Worm (Caenorhabditis elegans) whole organism, L1 larva: ENCODE data around the gene T22H9.1.
A peak's percentile ranks its signal among the peaks of the same experiment; 100 is the strongest.

ENCODE experiments used
- C04F5.9 ChIP-seq: sonication (generic microtip); optimal IDR thresholded peaks from 2 replicates; lab custom pipeline; 2016; ENCODE audit warnings: missing genetic modification characterization, missing compliant biosample characterization
- ceh-63 ChIP-seq: fragments of 200-800 bp; sonication (Bioruptor generic); optimal IDR thresholded peaks from 2 replicates; lab custom pipeline; 2018; ENCODE audit warnings: mild to moderate bottlenecking, missing genetic modification characterization, missing compliant biosample characterization
- ceh-82 ChIP-seq, 3 experiments: fragments of 150-350 bp in 1 of 3; sonication (generic microtip) in 2 of 3; optimal IDR thresholded peaks; 2 replicates each; lab custom pipeline; 2014 to 2017; ENCODE audit warnings: missing biosample characterization in 3 of 3, missing genetic modification characterization in 3 of 3
- ceh-90 ChIP-seq: sonication (generic microtip); optimal IDR thresholded peaks from 2 replicates; lab custom pipeline; 2016; ENCODE audit warnings: missing genetic modification characterization, missing compliant biosample characterization
- dpl-1 ChIP-seq, 3 experiments: fragments of 150-350 bp in 2 of 3; sonication (generic microtip) in 1 of 3; optimal IDR thresholded peaks; 2 replicates each; lab custom pipeline; 2014 to 2017; ENCODE audit warnings: missing biosample characterization in 3 of 3, missing genetic modification characterization in 3 of 3, missing genetic modification reagents in 3 of 3
- efl-1 ChIP-seq, 4 experiments: fragments of 150-350 bp; optimal IDR thresholded peaks in 3 of 4; peaks in 1 of 4; 1 replicate in 1 of 4; 2 replicates in 3 of 4; lab custom pipeline; 2014; ENCODE audit warnings: missing biosample characterization in 2 of 4, missing genetic modification characterization in 2 of 4, missing genetic modification reagents in 2 of 4
- elt-2 ChIP-seq: sonication (generic microtip); optimal IDR thresholded peaks from 2 replicates; lab custom pipeline; 2016; ENCODE audit warnings: missing genetic modification characterization, mild to moderate bottlenecking, inconsistent platforms, missing compliant biosample characterization, missing genetic modification reagents
- ets-5 ChIP-seq: fragments of 200-800 bp; sonication (Bioruptor generic); IDR thresholded peaks from 2 replicates; pipeline ENCODE4 v1.3.6; 2022; ENCODE audit warnings: missing genetic modification characterization, missing compliant biosample characterization
- fkh-8 ChIP-seq: sonication (generic microtip); optimal IDR thresholded peaks from 2 replicates; lab custom pipeline; 2016; ENCODE audit warnings: mild to moderate bottlenecking, missing genetic modification characterization, missing compliant biosample characterization
- fos-1 ChIP-seq: fragments of 150-350 bp; optimal IDR thresholded peaks from 2 replicates; lab custom pipeline; 2014; ENCODE audit warnings: missing biosample characterization, missing genetic modification characterization
- grh-1 ChIP-seq: fragments of 200-800 bp; sonication (Bioruptor generic); IDR thresholded peaks from 2 replicates; pipeline ENCODE4 v1.3.6; 2022; ENCODE audit warnings: missing genetic modification reagents, missing genetic modification characterization, missing compliant biosample characterization
- hpl-2 ChIP-seq: fragments of 150-350 bp; optimal IDR thresholded peaks from 2 replicates; lab custom pipeline; 2014; ENCODE audit warnings: missing biosample characterization, missing genetic modification reagents, missing genetic modification characterization
- jun-1 ChIP-seq: fragments of 150-350 bp; optimal IDR thresholded peaks from 2 replicates; lab custom pipeline; 2014; ENCODE audit warnings: missing biosample characterization, missing genetic modification reagents, missing genetic modification characterization
- lin-13 ChIP-seq: fragments of 150-350 bp; optimal IDR thresholded peaks from 2 replicates; lab custom pipeline; 2014; ENCODE audit warnings: missing biosample characterization, missing genetic modification reagents, missing genetic modification characterization
- lin-35 ChIP-seq, 2 experiments: fragments of 150-350 bp; optimal IDR thresholded peaks; 2 replicates each; lab custom pipeline; 2014; ENCODE audit warnings: missing biosample characterization in 2 of 2, missing genetic modification characterization in 2 of 2, missing genetic modification reagents in 2 of 2
- lin-39 ChIP-seq: fragments of 150-350 bp; optimal IDR thresholded peaks from 2 replicates; lab custom pipeline; 2014; ENCODE audit warnings: missing biosample characterization, missing genetic modification reagents, missing genetic modification characterization
- lsy-2 ChIP-seq, 2 experiments: fragments of 150-350 bp; optimal IDR thresholded peaks; 2 replicates each; lab custom pipeline; 2014; ENCODE audit warnings: missing biosample characterization in 2 of 2, missing genetic modification characterization in 2 of 2
- nhr-12 ChIP-seq: sonication (generic microtip); optimal IDR thresholded peaks from 2 replicates; lab custom pipeline; 2017; ENCODE audit warnings: missing biosample characterization, missing genetic modification characterization
- nhr-20 ChIP-seq: sonication (generic microtip); optimal IDR thresholded peaks from 2 replicates; lab custom pipeline; 2016; ENCODE audit warnings: mild to moderate bottlenecking, missing genetic modification characterization, missing compliant biosample characterization
- nhr-47 ChIP-seq: sonication (generic microtip); optimal IDR thresholded peaks from 2 replicates; lab custom pipeline; 2016; ENCODE audit warnings: mild to moderate bottlenecking, missing genetic modification characterization, moderate library complexity, missing compliant biosample characterization
- nhr-71 ChIP-seq: sonication (generic microtip); optimal IDR thresholded peaks from 2 replicates; lab custom pipeline; 2016; ENCODE audit warnings: mild to moderate bottlenecking, missing genetic modification characterization, moderate library complexity, missing compliant biosample characterization
- nhr-77 ChIP-seq: fragments of 150-350 bp; optimal IDR thresholded peaks from 2 replicates; lab custom pipeline; 2014; ENCODE audit warnings: missing biosample characterization, missing genetic modification characterization
- pag-3 ChIP-seq: sonication (generic microtip); optimal IDR thresholded peaks from 2 replicates; lab custom pipeline; 2017; ENCODE audit warnings: missing genetic modification characterization, mild to moderate bottlenecking, missing compliant biosample characterization, antibody characterized with exemption, borderline replicate concordance; ENCODE audit not compliant: insufficient read depth
- pqm-1 ChIP-seq: sonication (generic microtip); optimal IDR thresholded peaks from 3 replicates; lab custom pipeline; 2017; ENCODE audit warnings: missing biosample characterization, missing genetic modification characterization
- rnt-1 ChIP-seq: sonication (generic microtip); optimal IDR thresholded peaks from 2 replicates; lab custom pipeline; 2016; ENCODE audit warnings: mild to moderate bottlenecking, missing genetic modification characterization, moderate library complexity, missing compliant biosample characterization
- skn-1 ChIP-seq: fragments of 150-350 bp; optimal IDR thresholded peaks from 2 replicates; lab custom pipeline; 2014; ENCODE audit warnings: missing biosample characterization, missing genetic modification characterization
- snpc-4 ChIP-seq: fragments of 150-350 bp; optimal IDR thresholded peaks from 2 replicates; lab custom pipeline; 2014; ENCODE audit warnings: missing biosample characterization, missing genetic modification characterization
- sox-4 ChIP-seq: sonication (generic microtip); optimal IDR thresholded peaks from 2 replicates; lab custom pipeline; 2016; ENCODE audit warnings: missing genetic modification characterization, missing compliant biosample characterization
- sup-37 ChIP-seq: fragments of 200-800 bp; sonication (Bioruptor generic); optimal IDR thresholded peaks from 2 replicates; lab custom pipeline; 2018; ENCODE audit warnings: mild to moderate bottlenecking, missing genetic modification characterization, missing compliant biosample characterization
- unc-130 ChIP-seq: fragments of 150-350 bp; optimal IDR thresholded peaks from 2 replicates; lab custom pipeline; 2017; ENCODE audit warnings: missing biosample characterization, missing genetic modification characterization, inconsistent platforms
- unc-86 ChIP-seq: sonication (generic microtip); optimal IDR thresholded peaks from 2 replicates; lab custom pipeline; 2016; ENCODE audit warnings: missing genetic modification characterization, missing compliant biosample characterization
- unc-98 ChIP-seq: fragments of 200-800 bp; sonication (Bioruptor generic); IDR thresholded peaks from 2 replicates; pipeline ENCODE4 v1.3.6; 2022; ENCODE audit warnings: missing genetic modification characterization, missing compliant biosample characterization
- zag-1 ChIP-seq: fragments of 150-350 bp; optimal IDR thresholded peaks from 2 replicates; lab custom pipeline; 2014; ENCODE audit warnings: missing biosample characterization, missing genetic modification characterization
- ztf-11 ChIP-seq, 2 experiments: sonication (generic microtip); optimal IDR thresholded peaks; 2 replicates each; lab custom pipeline; 2016 to 2017; ENCODE audit warnings: missing genetic modification characterization in 2 of 2, missing biosample characterization in 1 of 2, missing compliant biosample characterization in 1 of 2
- ztf-4 ChIP-seq: fragments of 150-350 bp; optimal IDR thresholded peaks from 2 replicates; lab custom pipeline; 2014; ENCODE audit warnings: missing biosample characterization, missing genetic modification characterization

The T22H9.1 gene

ce11 chrV:312421-312820 is 47.1 kb upstream of the T22H9.1 start, which contains the start of gene nhr-15:
Gene nhr-15, plus strand, starts transcription at chrV:312721.
- TF ChIP-seq skn-1 (tag; lab: Kevin White, UChicago) (no peak), unc-86 (tag; lab: Kevin White, UChicago) (no peak), snpc-4 (no peak), nhr-77 (no peak), C04F5.9 (tag; lab: Kevin White, UChicago) (no peak), zag-1 (tag; lab: Kevin White, UChicago) (no peak), rnt-1 (tag; lab: Kevin White, UChicago) (no peak), nhr-12 (tag; lab: Kevin White, UChicago) (no peak), lin-35 (GFP tag; optimal IDR thresholded peaks at IDR 0.05; lab: Kevin White, UChicago) (no peak), lsy-2 (tag; optimal IDR thresholded peaks at IDR 0.05; lab: Kevin White, UChicago) (no peak), ztf-11 (tag; optimal IDR thresholded peaks at IDR 0.05; lab: Kevin White, UChicago) (no peak)

ce11 chrV:320009-320408 is 39.6 kb upstream of the T22H9.1 start:
- peak in 1 of 3 experiments; percentile 10 for TF ChIP-seq ceh-82 (tag; optimal IDR thresholded peaks at IDR 0.05; lab: Kevin White, UChicago)
- no peak for TF ChIP-seq elt-2
- TF ChIP-seq fkh-8 (tag; lab: Kevin White, UChicago): peak; percentile 54
- TF ChIP-seq unc-98 (GFP tag; lab: Robert Waterston, UW): no peak
- peak; percentile 56 for TF ChIP-seq nhr-20 (tag; lab: Kevin White, UChicago)
- peak; percentile 12 for TF ChIP-seq nhr-71 (tag; lab: Kevin White, UChicago)

ce11 chrV:330625-331024 is 28.9 kb upstream of the T22H9.1 start, which contains the start of gene abt-4:
Gene abt-4, minus strand, starts transcription at chrV:330725.
- TF ChIP-seq ztf-4 (tag; lab: Kevin White, UChicago): no peak
- no peak for TF ChIP-seq hpl-2
- TF ChIP-seq pag-3 (tag; lab: Kevin White, UChicago): no peak
- TF ChIP-seq sup-37 (GFP tag; lab: Kevin White, UChicago): no peak
- no peak for TF ChIP-seq efl-1 (optimal IDR thresholded peaks at IDR 0.05; lab: Kevin White, UChicago)
- peak in 1 of 2 experiments; percentile 10 for TF ChIP-seq efl-1 (GFP tag; optimal IDR thresholded peaks at IDR 0.05 in 1 of 2; lab: Kevin White, UChicago)
- TF ChIP-seq jun-1: no peak
- no peak for TF ChIP-seq ceh-63 (GFP tag; lab: Kevin White, UChicago)
- TF ChIP-seq, all 84 proteins: peak for 1

- TF ChIP-seq efl-1 (optimal IDR thresholded peaks at IDR 0.05; lab: Kevin White, UChicago) (no peak), efl-1 (GFP tag; optimal IDR thresholded peaks at IDR 0.05 in 1 of 2; lab: Kevin White, UChicago) (no peak), ets-5 (no peak), dpl-1 (GFP tag; optimal IDR thresholded peaks at IDR 0.05; lab: Kevin White, UChicago) (no peak), grh-1 (GFP tag; lab: Robert Waterston, UW) (no peak), ceh-90 (tag; lab: Kevin White, UChicago) (no peak), unc-130 (no peak), fos-1 (tag; lab: Kevin White, UChicago) (no peak), lin-39 (tag; lab: Kevin White, UChicago) (no peak)
These were observed 28.3 kb upstream of the T22H9.1 start for ce11 chrV:331245-331644.

- TF ChIP-seq snpc-4 (no peak), lin-35 (GFP tag; optimal IDR thresholded peaks at IDR 0.05; lab: Kevin White, UChicago) (peak in 1 of 2 experiments; percentile 22), pqm-1 (tag; lab: Kevin White, UChicago) (peak; percentile 63), C04F5.9 (tag; lab: Kevin White, UChicago) (no peak), jun-1 (no peak), unc-86 (tag; lab: Kevin White, UChicago) (no peak), fos-1 (tag; lab: Kevin White, UChicago) (no peak), sox-4 (no peak), nhr-20 (tag; lab: Kevin White, UChicago) (no peak), ztf-4 (tag; lab: Kevin White, UChicago) (no peak), nhr-47 (tag; lab: Kevin White, UChicago) (no peak), dpl-1 (GFP tag; optimal IDR thresholded peaks at IDR 0.05; lab: Kevin White, UChicago) (no peak), lin-39 (tag; lab: Kevin White, UChicago) (no peak), lsy-2 (tag; optimal IDR thresholded peaks at IDR 0.05; lab: Kevin White, UChicago) (no peak), lin-13 (no peak), pag-3 (tag; lab: Kevin White, UChicago) (no peak), elt-2 (peak; percentile 85)
- TF ChIP-seq, all 84 proteins: peak for 3
These were observed 27.0 kb upstream of the T22H9.1 start for ce11 chrV:332585-332984.
